Fruit fly (Drosophila melanogaster) whole organism, embryonic: ENCODE results near the gene vih.

Experiments
- ATbp ChIP-seq: fragments of 200-800 bp; sonication (Bioruptor generic); optimal IDR thresholded peaks from 2 replicates; lab custom pipeline; 2017; ENCODE audit warnings: missing biosample characterization, mild to moderate bottlenecking, missing genetic modification characterization, missing genetic modification reagents
- CG10147 ChIP-seq: fragments of 200-800 bp; sonication (Bioruptor generic); optimal IDR thresholded peaks from 2 replicates; lab custom pipeline; 2019; ENCODE audit warnings: missing biosample characterization, mild to moderate bottlenecking, missing genetic modification characterization, moderate library complexity
- CG10462 ChIP-seq: fragments of 200-800 bp; sonication (Bioruptor generic); optimal IDR thresholded peaks from 2 replicates; lab custom pipeline; 2016; ENCODE audit warnings: missing biosample characterization, missing genetic modification characterization
- CG11723 ChIP-seq: fragments of 200-800 bp; sonication (Bioruptor generic); optimal IDR thresholded peaks from 2 replicates; lab custom pipeline; 2017; ENCODE audit warnings: missing biosample characterization, mild to moderate bottlenecking, missing genetic modification characterization
- CG12391 ChIP-seq: fragments of 200-800 bp; sonication (Bioruptor generic); optimal IDR thresholded peaks from 3 replicates; lab custom pipeline; 2018; ENCODE audit warnings: missing biosample characterization, mild to moderate bottlenecking, missing genetic modification characterization, moderate library complexity
- CG13287 ChIP-seq: fragments of 200-800 bp; sonication (Bioruptor generic); IDR thresholded peaks from 2 replicates; pipeline ENCODE4 v1.3.6; 2022; ENCODE audit warnings: missing biosample characterization, missing genetic modification characterization; ENCODE audit not compliant: partially characterized antibody
- CG2116 ChIP-seq: fragments of 200-800 bp; sonication (Bioruptor generic); optimal IDR thresholded peaks from 3 replicates; lab custom pipeline; 2018; ENCODE audit warnings: missing biosample characterization, mild to moderate bottlenecking, missing genetic modification characterization
- CG2875 ChIP-seq: fragments of 200-800 bp; sonication (Bioruptor generic); optimal IDR thresholded peaks from 2 replicates; lab custom pipeline; 2017; ENCODE audit warnings: missing biosample characterization, mild to moderate bottlenecking, missing genetic modification characterization, missing genetic modification reagents
- CG30431 ChIP-seq: fragments of 200-800 bp; sonication (Bioruptor generic); optimal IDR thresholded peaks from 2 replicates; lab custom pipeline; 2017; ENCODE audit warnings: missing biosample characterization, missing genetic modification characterization
- CG31365 ChIP-seq: fragments of 200-800 bp; sonication (Bioruptor generic); optimal IDR thresholded peaks from 2 replicates; lab custom pipeline; 2018; ENCODE audit warnings: missing biosample characterization, mild to moderate bottlenecking, missing genetic modification characterization
- CG3163 ChIP-seq: fragments of 200-800 bp; sonication (Bioruptor generic); optimal IDR thresholded peaks from 3 replicates; lab custom pipeline; 2016; ENCODE audit warnings: missing biosample characterization, missing genetic modification characterization
- CG32532 ChIP-seq: fragments of 200-800 bp; sonication (Bioruptor generic); IDR thresholded peaks from 2 replicates; pipeline ENCODE4 v1.3.6; 2022; ENCODE audit warnings: missing biosample characterization, missing genetic modification characterization
- CG33213 ChIP-seq: fragments of 200-800 bp; sonication (Bioruptor generic); optimal IDR thresholded peaks from 3 replicates; lab custom pipeline; 2016; ENCODE audit warnings: missing biosample characterization, missing genetic modification characterization
- CG43689 ChIP-seq: fragments of 200-800 bp; sonication (Bioruptor generic); IDR thresholded peaks from 2 replicates; pipeline ENCODE4 v1.3.6; 2022; ENCODE audit warnings: missing biosample characterization, missing genetic modification characterization
- CG6765 ChIP-seq: fragments of 200-800 bp; sonication (Bioruptor generic); optimal IDR thresholded peaks from 3 replicates; lab custom pipeline; 2017; ENCODE audit warnings: missing biosample characterization, mild to moderate bottlenecking, missing genetic modification characterization
- CG7745 ChIP-seq: fragments of 200-800 bp; sonication (Bioruptor generic); optimal IDR thresholded peaks from 2 replicates; lab custom pipeline; 2018; ENCODE audit warnings: missing biosample characterization, mild to moderate bottlenecking, missing genetic modification characterization, moderate library complexity
- CG8359 ChIP-seq: fragments of 200-800 bp; sonication (Bioruptor generic); optimal IDR thresholded peaks from 2 replicates; lab custom pipeline; 2017; ENCODE audit warnings: missing biosample characterization, mild to moderate bottlenecking, missing genetic modification characterization, borderline replicate concordance
- D19A ChIP-seq: fragments of 200-800 bp; optimal IDR thresholded peaks from 3 replicates; lab custom pipeline; 2019; ENCODE audit warnings: missing biosample characterization, mild to moderate bottlenecking, missing genetic modification characterization, moderate library complexity
- Dek ChIP-seq: fragments of 200-800 bp; sonication (Bioruptor generic); optimal IDR thresholded peaks from 3 replicates; lab custom pipeline; 2019; ENCODE audit warnings: missing biosample characterization, mild to moderate bottlenecking, missing genetic modification characterization, moderate library complexity
- Dref ChIP-seq: fragments of 200-800 bp; sonication (Bioruptor generic); IDR thresholded peaks from 2 replicates; pipeline ENCODE4 v1.3.6; 2022; ENCODE audit warnings: missing biosample characterization, missing genetic modification characterization
- Fer2 ChIP-seq: fragments of 200-800 bp; sonication (Bioruptor generic); optimal IDR thresholded peaks from 2 replicates; lab custom pipeline; 2018; ENCODE audit warnings: missing biosample characterization, mild to moderate bottlenecking, missing genetic modification characterization, moderate library complexity
- H2.0 ChIP-seq: fragments of 200-800 bp; sonication (Bioruptor generic); IDR thresholded peaks from 2 replicates; pipeline ENCODE4 v1.3.6; 2022; ENCODE audit warnings: missing biosample characterization, missing genetic modification characterization
- HHEX ChIP-seq: fragments of 200-800 bp; sonication (Bioruptor generic); optimal IDR thresholded peaks from 3 replicates; lab custom pipeline; 2017; ENCODE audit warnings: missing biosample characterization, mild to moderate bottlenecking, missing genetic modification characterization, missing genetic modification reagents
- HLH3B ChIP-seq: fragments of 200-800 bp; sonication (Bioruptor generic); IDR thresholded peaks from 2 replicates; pipeline ENCODE4 v1.3.6; 2022; ENCODE audit warnings: missing biosample characterization, missing genetic modification characterization
- Hr3 ChIP-seq: fragments of 200-800 bp; sonication (Bioruptor generic); optimal IDR thresholded peaks from 3 replicates; lab custom pipeline; 2016; ENCODE audit warnings: missing biosample characterization, missing genetic modification characterization
- Hr78 ChIP-seq, 2 experiments: fragments of 200-800 bp in 1 of 2; fragments of >200 bp in 1 of 2; sonication (Bioruptor generic) in 1 of 2; optimal IDR thresholded peaks; 2 replicates each; lab custom pipeline; 2017 to 2019; ENCODE audit warnings: missing biosample characterization in 2 of 2, missing genetic modification characterization in 2 of 2, mild to moderate bottlenecking in 1 of 2, moderate library complexity in 1 of 2
- Myb ChIP-seq: fragments of 200-800 bp; sonication (Bioruptor generic); optimal IDR thresholded peaks from 2 replicates; lab custom pipeline; 2016; ENCODE audit warnings: missing biosample characterization, missing genetic modification characterization
- Neu2 ChIP-seq: fragments of 200-800 bp; sonication (Bioruptor generic); optimal IDR thresholded peaks from 3 replicates; lab custom pipeline; 2016; ENCODE audit warnings: missing biosample characterization, missing genetic modification characterization, borderline replicate concordance
- Oli ChIP-seq: fragments of 200-800 bp; sonication (Bioruptor generic); optimal IDR thresholded peaks from 2 replicates; lab custom pipeline; 2018; ENCODE audit warnings: missing biosample characterization, mild to moderate bottlenecking, missing genetic modification characterization, moderate library complexity
- Tbp ChIP-seq: fragments of >200 bp; optimal IDR thresholded peaks from 2 replicates; lab custom pipeline; 2018; ENCODE audit warnings: missing biosample characterization, missing genetic modification characterization
- al ChIP-seq: fragments of 200-800 bp; sonication (Bioruptor generic); IDR thresholded peaks from 2 replicates; pipeline ENCODE4 v1.3.6; 2022; ENCODE audit warnings: missing biosample characterization, missing genetic modification characterization
- ara ChIP-seq: fragments of 200-800 bp; sonication (Bioruptor generic); IDR thresholded peaks from 2 replicates; pipeline ENCODE4 v1.3.6; 2022; ENCODE audit warnings: missing biosample characterization, missing genetic modification characterization
- ase ChIP-seq: fragments of 200-800 bp; sonication (Bioruptor generic); IDR thresholded peaks from 3 replicates; pipeline ENCODE4 v1.3.6; 2022; ENCODE audit warnings: missing biosample characterization, missing genetic modification characterization
- chif ChIP-seq, 2 experiments: fragments of 200-800 bp; sonication (Bioruptor generic); optimal IDR thresholded peaks; 3 replicates each; lab custom pipeline; 2016; ENCODE audit warnings: missing biosample characterization in 2 of 2, missing genetic modification characterization in 2 of 2
- chm ChIP-seq: fragments of 200-800 bp; sonication (Bioruptor generic); IDR thresholded peaks from 2 replicates; pipeline ENCODE4 v1.3.6; 2022; ENCODE audit warnings: missing biosample characterization, missing genetic modification characterization
- chn ChIP-seq: fragments of 200-800 bp; sonication (Bioruptor generic); optimal IDR thresholded peaks from 2 replicates; lab custom pipeline; 2016; ENCODE audit warnings: missing biosample characterization, missing genetic modification characterization
- corto ChIP-seq: fragments of 200-800 bp; sonication (Bioruptor generic); optimal IDR thresholded peaks from 2 replicates; lab custom pipeline; 2016; ENCODE audit warnings: missing biosample characterization, mild to moderate bottlenecking, missing genetic modification characterization, moderate library complexity
- dati ChIP-seq: fragments of 200-800 bp; sonication (Bioruptor generic); IDR thresholded peaks from 2 replicates; pipeline ENCODE4 v1.3.6; 2022; ENCODE audit warnings: missing biosample characterization, missing genetic modification characterization
- en ChIP-seq: fragments of 200-800 bp; sonication (Bioruptor generic); optimal IDR thresholded peaks from 2 replicates; lab custom pipeline; 2016; ENCODE audit warnings: missing biosample characterization, missing genetic modification characterization
- ewg ChIP-seq: fragments of 200-800 bp; sonication (Bioruptor generic); optimal IDR thresholded peaks from 3 replicates; lab custom pipeline; 2017; ENCODE audit warnings: mild to moderate bottlenecking, missing biosample characterization, missing genetic modification reagents, missing genetic modification characterization
- inv ChIP-seq: fragments of 200-800 bp; sonication (Bioruptor generic); IDR thresholded peaks from 2 replicates; pipeline ENCODE4 v1.3.6; 2022; ENCODE audit warnings: missing biosample characterization, missing genetic modification characterization; ENCODE audit not compliant: partially characterized antibody
- lilli ChIP-seq: fragments of 200-800 bp; sonication (Bioruptor generic); optimal IDR thresholded peaks from 3 replicates; lab custom pipeline; 2016; ENCODE audit warnings: missing biosample characterization, missing genetic modification characterization
- maf-S ChIP-seq: fragments of 200-800 bp; sonication (Bioruptor generic); optimal IDR thresholded peaks from 2 replicates; lab custom pipeline; 2016; ENCODE audit warnings: missing biosample characterization, missing genetic modification characterization
- sd ChIP-seq: fragments of 200-800 bp; sonication (Bioruptor generic); optimal IDR thresholded peaks from 3 replicates; lab custom pipeline; 2018; ENCODE audit warnings: missing biosample characterization, mild to moderate bottlenecking, missing genetic modification characterization, moderate library complexity
- sna ChIP-seq: fragments of 200-800 bp; sonication (Bioruptor generic); IDR thresholded peaks from 2 replicates; pipeline ENCODE4 v1.3.6; 2022; ENCODE audit warnings: missing biosample characterization, missing genetic modification characterization; ENCODE audit not compliant: partially characterized antibody
- tll ChIP-seq, 2 experiments: fragments of 200-800 bp in 1 of 2; fragments of >200 bp in 1 of 2; sonication (Bioruptor generic) in 1 of 2; optimal IDR thresholded peaks; 2 replicates each; lab custom pipeline; 2017 to 2019; ENCODE audit warnings: missing biosample characterization in 2 of 2, missing genetic modification characterization in 2 of 2, mild to moderate bottlenecking in 1 of 2, moderate library complexity in 1 of 2
- tna ChIP-seq: fragments of 200-800 bp; sonication (Bioruptor generic); IDR thresholded peaks from 2 replicates; pipeline ENCODE4 v1.3.6; 2022; ENCODE audit warnings: missing biosample characterization, missing genetic modification characterization; ENCODE audit not compliant: partially characterized antibody
- toy ChIP-seq: fragments of 200-800 bp; sonication (Bioruptor generic); IDR thresholded peaks from 2 replicates; pipeline ENCODE4 v1.3.6; 2022; ENCODE audit warnings: missing biosample characterization, missing genetic modification characterization
- tup ChIP-seq: fragments of 200-800 bp; sonication (Bioruptor generic); optimal IDR thresholded peaks from 2 replicates; lab custom pipeline; 2016; ENCODE audit warnings: missing biosample characterization, mild to moderate bottlenecking, missing genetic modification characterization, moderate library complexity

vih gene

dm6 chr3L:12514762-12515215 lies 10.7 kb downstream of the vih start, which contains the start of the genes sti and tral (continued):
- peak; percentile 82 for TF ChIP-seq CG10147 (GFP tag; lab: Kevin White, UChicago)
- peak; percentile 89 for TF ChIP-seq Fer2 (tag; lab: Kevin White, UChicago)
- TF ChIP-seq H2.0 (GFP tag; lab: Robert Waterston, UW), result peak; percentile 69
- peak; percentile 89 for TF ChIP-seq CG32532 (GFP tag; lab: Robert Waterston, UW)
- 0 out of 2 replicates have a peak, but pooled peaks have one; percentile 40 for TF ChIP-seq dati (GFP tag; lab: Robert Waterston, UW)
- no peak for TF ChIP-seq tna (GFP tag; lab: Robert Waterston, UW)
- TF ChIP-seq CG3163 (GFP tag; lab: Kevin White, UChicago), result peak; percentile 82
- no peak for TF ChIP-seq CG7745 (tag; lab: Kevin White, UChicago)
- peak; percentile 44; the same call in 1 of the 2 replicates for TF ChIP-seq CG13287 (GFP tag; lab: Robert Waterston, UW)
- peak; percentile 67 for TF ChIP-seq Tbp
- peak; percentile 87 for TF ChIP-seq ara (GFP tag; lab: Robert Waterston, UW)
- no peak for TF ChIP-seq inv
- peak; percentile 91 for TF ChIP-seq tup (GFP tag; lab: Kevin White, UChicago)
- TF ChIP-seq HHEX, result peak; percentile 79
- peak; percentile 47 for TF ChIP-seq D19A
- TF ChIP-seq maf-S, result peak; percentile 94
- peak; percentile 90 for TF ChIP-seq CG12391
- peak; percentile 55 for TF ChIP-seq Oli
- peak; percentile 70 for TF ChIP-seq CG6765 (GFP tag; lab: Kevin White, UChicago)
- TF ChIP-seq CG2116 (GFP tag; lab: Kevin White, UChicago), result peak; percentile 100
- peak; percentile 60 for TF ChIP-seq ATbp (GFP tag; lab: Kevin White, UChicago)
- TF ChIP-seq Dek (tag; lab: Kevin White, UChicago), result peak; percentile 83
- no peak for TF ChIP-seq Hr78 (GFP tag; optimal IDR thresholded peaks at IDR 0.05; lab: Kevin White, UChicago)
- TF ChIP-seq tll (GFP tag; optimal IDR thresholded peaks at IDR 0.05; lab: Kevin White, UChicago), result no peak
- peak; percentile 78 for TF ChIP-seq ase (GFP tag; lab: Robert Waterston, UW)
- TF ChIP-seq lilli (GFP tag; lab: Kevin White, UChicago), result peak; percentile 97
- TF ChIP-seq Dref (GFP tag; lab: Robert Waterston, UW), result peak; percentile 53
- peak; percentile 54; the same call in 1 of the 2 replicates for TF ChIP-seq chm (GFP tag; lab: Robert Waterston, UW)
- TF ChIP-seq CG43689 (GFP tag; lab: Robert Waterston, UW), result peak; percentile 24; the same call in 1 of the 2 replicates
- TF ChIP-seq chif (GFP tag; optimal IDR thresholded peaks at IDR 0.05; lab: Kevin White, UChicago), result peak; percentile 85 to 93
- peak; percentile 94 for TF ChIP-seq Hr3 (GFP tag; lab: Kevin White, UChicago)
- TF ChIP-seq CG10462, result peak; percentile 85
- peak; percentile 39 for TF ChIP-seq CG2875 (GFP tag; lab: Kevin White, UChicago)
- peak; percentile 69 for TF ChIP-seq Neu2 (GFP tag; lab: Kevin White, UChicago)
- TF ChIP-seq CG30431 (GFP tag; lab: Kevin White, UChicago), result peak; percentile 83
- TF ChIP-seq chn (GFP tag; lab: Kevin White, UChicago), result peak; percentile 94
- TF ChIP-seq al, result peak; percentile 81
- no peak for TF ChIP-seq toy
- peak; percentile 58 for TF ChIP-seq CG31365
- TF ChIP-seq CG8359 (GFP tag; lab: Kevin White, UChicago), result peak; percentile 59
- TF ChIP-seq CG33213 (GFP tag; lab: Kevin White, UChicago), result peak; percentile 89
- TF ChIP-seq corto (GFP tag; lab: Kevin White, UChicago), result peak; percentile 81
- peak; percentile 78 for TF ChIP-seq en (GFP tag; lab: Kevin White, UChicago)
- TF ChIP-seq sd, result no peak
- peak; percentile 80 for TF ChIP-seq HLH3B (GFP tag; lab: Robert Waterston, UW)
- TF ChIP-seq sna (GFP tag; lab: Robert Waterston, UW), result 0 out of 2 replicates have a peak, but pooled peaks have one; percentile 17
- peak; percentile 81 for TF ChIP-seq ewg (GFP tag; lab: Kevin White, UChicago)
- TF ChIP-seq CG11723 (GFP tag; lab: Kevin White, UChicago), result peak; percentile 84
- TF ChIP-seq Myb (GFP tag; lab: Kevin White, UChicago), result peak; percentile 93
